Worm (Caenorhabditis elegans) whole organism, L4 larva: ENCODE measurements around the gene tbx-35.
A peak's percentile ranks its signal among the peaks of the same experiment; 100 is the strongest.

Experiments
- F44E2.7 ChIP-seq: fragments of 200-800 bp; sonication (Bioruptor generic); IDR thresholded peaks from 2 replicates; pipeline ENCODE4 v2.1.2; 2022; ENCODE audit warnings: missing genetic modification characterization, missing compliant biosample characterization
- T20F7.1 ChIP-seq: fragments of 200-800 bp; sonication (Bioruptor generic); optimal IDR thresholded peaks from 2 replicates; lab custom pipeline; 2018; ENCODE audit warnings: mild to moderate bottlenecking, missing genetic modification characterization, missing compliant biosample characterization
- Y105C5A.15 ChIP-seq: fragments of 200-800 bp; sonication (Bioruptor generic); IDR thresholded peaks from 2 replicates; pipeline ENCODE4 v1.3.6; 2022; ENCODE audit warnings: missing genetic modification characterization, missing compliant biosample characterization
- Y5F2A.4 ChIP-seq: fragments of 200-800 bp; sonication (Bioruptor generic); optimal IDR thresholded peaks from 2 replicates; lab custom pipeline; 2018; ENCODE audit warnings: mild to moderate bottlenecking, missing genetic modification characterization, missing compliant biosample characterization
- Y75B8A.6 ChIP-seq: fragments of 200-800 bp; sonication (Bioruptor generic); IDR thresholded peaks from 2 replicates; pipeline ENCODE4 v1.3.6; 2022; ENCODE audit warnings: missing genetic modification reagents, missing genetic modification characterization, missing compliant biosample characterization
- ceh-28 ChIP-seq: fragments of 150-350 bp; optimal IDR thresholded peaks from 2 replicates; lab custom pipeline; 2014; ENCODE audit warnings: missing biosample characterization, missing genetic modification reagents, missing genetic modification characterization
- ceh-32 ChIP-seq: sonication (generic microtip); optimal IDR thresholded peaks from 2 replicates; lab custom pipeline; 2016; ENCODE audit warnings: mild to moderate bottlenecking, missing genetic modification characterization, missing compliant biosample characterization; ENCODE audit not compliant: poor library complexity
- cey-2 ChIP-seq: sonication (generic microtip); optimal IDR thresholded peaks from 3 replicates; lab custom pipeline; 2017; ENCODE audit warnings: missing genetic modification characterization, mild to moderate bottlenecking, missing compliant biosample characterization, antibody characterized with exemption, borderline replicate concordance; ENCODE audit not compliant: insufficient read depth
- ctbp-1 ChIP-seq: fragments of 200-800 bp; sonication (Bioruptor generic); IDR thresholded peaks from 2 replicates; pipeline ENCODE4 v1.3.6; 2022; ENCODE audit warnings: missing genetic modification reagents, missing genetic modification characterization, missing compliant biosample characterization
- daf-16 ChIP-seq, 3 experiments: sonication (generic microtip); optimal IDR thresholded peaks; 2 replicates each; lab custom pipeline; 2016 to 2017; ENCODE audit warnings: missing genetic modification characterization in 3 of 3, missing genetic modification reagents in 3 of 3, mild to moderate bottlenecking in 2 of 3, missing compliant biosample characterization in 2 of 3, missing biosample characterization in 1 of 3, moderate library complexity in 1 of 3
- dmd-6 ChIP-seq: fragments of 200-800 bp; sonication (Bioruptor generic); IDR thresholded peaks from 2 replicates; pipeline ENCODE4 v1.3.6; 2022; ENCODE audit warnings: missing genetic modification reagents, missing genetic modification characterization, missing compliant biosample characterization
- duxl-1 ChIP-seq: sonication (generic microtip); optimal IDR thresholded peaks from 2 replicates; lab custom pipeline; 2016; ENCODE audit warnings: mild to moderate bottlenecking, missing genetic modification characterization, moderate library complexity, missing compliant biosample characterization; ENCODE audit not compliant: poor library complexity
- egl-27 ChIP-seq: sonication (generic microtip); optimal IDR thresholded peaks from 3 replicates; lab custom pipeline; 2017; ENCODE audit warnings: missing biosample characterization, missing genetic modification reagents, missing genetic modification characterization
- fkh-10 ChIP-seq: fragments of 150-350 bp; optimal IDR thresholded peaks from 2 replicates; lab custom pipeline; 2014; ENCODE audit warnings: missing biosample characterization, missing genetic modification reagents, missing genetic modification characterization
- hlh-11 ChIP-seq: fragments of 200-800 bp; sonication (Bioruptor generic); optimal IDR thresholded peaks from 2 replicates; lab custom pipeline; 2018; ENCODE audit warnings: mild to moderate bottlenecking, missing genetic modification characterization, missing compliant biosample characterization
- hlh-30 ChIP-seq: sonication (generic microtip); optimal IDR thresholded peaks from 2 replicates; lab custom pipeline; 2017; ENCODE audit warnings: antibody characterized with exemption, mild to moderate bottlenecking, missing genetic modification characterization, missing compliant biosample characterization; ENCODE audit not compliant: insufficient read depth
- hmg-1.1 ChIP-seq: fragments of 200-800 bp; sonication (Bioruptor generic); IDR thresholded peaks from 2 replicates; pipeline ENCODE4 v1.3.6; 2022; ENCODE audit warnings: missing genetic modification reagents, missing genetic modification characterization, missing compliant biosample characterization
- lin-13 ChIP-seq: fragments of 150-350 bp; optimal IDR thresholded peaks from 2 replicates; lab custom pipeline; 2014; ENCODE audit warnings: missing biosample characterization, missing genetic modification reagents, missing genetic modification characterization
- lin-29 ChIP-seq: fragments of 200-800 bp; sonication (Bioruptor generic); IDR thresholded peaks from 2 replicates; pipeline ENCODE4 v1.3.6; 2022; ENCODE audit warnings: missing genetic modification reagents, missing genetic modification characterization, missing compliant biosample characterization
- lin-38 ChIP-seq: fragments of 200-800 bp; sonication (Bioruptor generic); IDR thresholded peaks from 2 replicates; pipeline ENCODE4 v1.3.6; 2022; ENCODE audit warnings: missing genetic modification reagents, missing genetic modification characterization, missing compliant biosample characterization
- lin-39 ChIP-seq: fragments of 150-350 bp; optimal IDR thresholded peaks from 2 replicates; lab custom pipeline; 2014; ENCODE audit warnings: missing biosample characterization, missing genetic modification reagents, missing genetic modification characterization
- lir-3 ChIP-seq: sonication (generic microtip); optimal IDR thresholded peaks from 2 replicates; lab custom pipeline; 2016; ENCODE audit warnings: mild to moderate bottlenecking, missing genetic modification characterization, missing compliant biosample characterization
- madf-5 ChIP-seq, 2 experiments: fragments of 200-800 bp; sonication (Bioruptor generic); IDR thresholded peaks; 2 replicates each; pipeline ENCODE4 v1.3.6; 2022; ENCODE audit warnings: missing compliant biosample characterization in 2 of 2, missing genetic modification characterization in 2 of 2
- madf-9 ChIP-seq: fragments of 200-800 bp; sonication (Bioruptor generic); conservative IDR thresholded peaks from 2 replicates; pipeline ENCODE4 v1.3.6; 2022; ENCODE audit warnings: missing genetic modification reagents, missing genetic modification characterization, missing compliant biosample characterization
- mdl-1 ChIP-seq, 2 experiments: fragments of 150-350 bp in 1 of 2; sonication (generic microtip) in 1 of 2; optimal IDR thresholded peaks; 2 replicates each; lab custom pipeline; 2014 to 2017; ENCODE audit warnings: missing biosample characterization in 2 of 2, missing genetic modification characterization in 2 of 2
- nhr-10 ChIP-seq: fragments of 150-350 bp; optimal IDR thresholded peaks from 2 replicates; lab custom pipeline; 2014; ENCODE audit warnings: missing biosample characterization, missing genetic modification characterization
- nhr-11 ChIP-seq: fragments of 150-350 bp; optimal IDR thresholded peaks from 2 replicates; lab custom pipeline; 2014; ENCODE audit warnings: missing biosample characterization, missing genetic modification characterization
- nhr-28 ChIP-seq: fragments of 150-350 bp; optimal IDR thresholded peaks from 2 replicates; lab custom pipeline; 2014; ENCODE audit warnings: missing biosample characterization, missing genetic modification characterization
- nhr-42 ChIP-seq: fragments of 200-800 bp; sonication (Bioruptor generic); IDR thresholded peaks from 2 replicates; pipeline ENCODE4 v1.3.6; 2022; ENCODE audit warnings: missing genetic modification characterization, missing compliant biosample characterization
- nhr-6 ChIP-seq: fragments of 150-350 bp; optimal IDR thresholded peaks from 2 replicates; lab custom pipeline; 2014; ENCODE audit warnings: missing biosample characterization, missing genetic modification characterization
- nhr-76 ChIP-seq: fragments of 150-350 bp; optimal IDR thresholded peaks from 2 replicates; lab custom pipeline; 2014; ENCODE audit warnings: missing biosample characterization, missing genetic modification characterization
- nhr-77 ChIP-seq: fragments of 150-350 bp; optimal IDR thresholded peaks from 2 replicates; lab custom pipeline; 2014; ENCODE audit warnings: missing biosample characterization, missing genetic modification characterization
- saeg-2 ChIP-seq: fragments of 200-800 bp; sonication (Bioruptor generic); IDR thresholded peaks from 2 replicates; pipeline ENCODE4 v1.3.6; 2022; ENCODE audit warnings: missing genetic modification reagents, missing genetic modification characterization, missing compliant biosample characterization
- sdz-12 ChIP-seq: fragments of 200-800 bp; sonication (Bioruptor generic); optimal IDR thresholded peaks from 2 replicates; lab custom pipeline; 2018; ENCODE audit warnings: mild to moderate bottlenecking, missing genetic modification characterization, missing compliant biosample characterization
- unc-130 ChIP-seq: sonication (generic microtip); optimal IDR thresholded peaks from 2 replicates; lab custom pipeline; 2016; ENCODE audit warnings: missing genetic modification reagents, missing genetic modification characterization, missing compliant biosample characterization
- zip-11 ChIP-seq: fragments of 200-800 bp; sonication (Bioruptor generic); IDR thresholded peaks from 2 replicates; pipeline ENCODE4 v1.3.6; 2022; ENCODE audit warnings: missing genetic modification characterization, missing compliant biosample characterization
- ztf-7 ChIP-seq: fragments of 150-350 bp; optimal IDR thresholded peaks from 2 replicates; lab custom pipeline; 2014; ENCODE audit warnings: missing biosample characterization, missing genetic modification characterization

Gene tbx-35

DNA sequence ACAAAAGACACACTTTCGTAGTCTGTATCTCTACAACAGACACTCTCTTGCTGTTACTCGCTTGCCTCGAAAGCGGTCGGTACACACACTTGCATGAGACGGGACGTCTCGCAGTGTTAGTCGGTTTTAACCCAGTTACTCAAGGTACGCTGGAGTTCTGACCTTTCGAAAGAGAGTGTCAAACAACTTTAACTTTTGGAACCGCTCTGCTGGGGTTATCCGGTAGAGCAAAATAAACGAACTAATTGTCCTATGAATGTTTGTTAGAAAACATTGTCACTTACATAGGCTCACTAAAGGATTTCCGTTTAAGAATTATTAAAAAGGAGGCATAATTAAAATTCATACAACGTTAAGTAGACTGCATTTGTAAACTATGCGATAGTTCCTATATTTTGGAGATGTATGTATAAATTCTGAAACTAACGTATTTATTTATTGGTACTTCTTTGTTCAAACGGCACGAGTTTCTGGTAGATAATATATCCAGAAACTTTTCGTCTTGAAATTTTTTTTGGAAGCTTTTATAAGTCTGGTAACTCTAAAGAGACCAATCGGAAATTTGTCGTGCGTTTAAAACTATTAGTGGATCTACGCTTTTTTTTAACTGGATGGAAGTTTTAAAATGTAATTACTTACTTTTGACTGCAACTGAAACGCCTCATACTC is 18.4 kb upstream of the tbx-35 start (continued):
- TF ChIP-seq hlh-11 (tag; lab: Kevin White, UChicago): peak; percentile 97
- peak; percentile 92 for TF ChIP-seq ztf-7 (tag; lab: Kevin White, UChicago)
- peak; percentile 94 for TF ChIP-seq madf-9 (GFP tag; lab: Robert Waterston, UW)
- peak; percentile 96 for TF ChIP-seq nhr-42 (GFP tag; lab: Robert Waterston, UW)
- TF ChIP-seq hlh-30 (tag; lab: Kevin White, UChicago): peak; percentile 94
- peak; percentile 89 for TF ChIP-seq ceh-32
- TF ChIP-seq cey-2 (tag; lab: Kevin White, UChicago): peak; percentile 92
- TF ChIP-seq nhr-11 (tag; lab: Kevin White, UChicago): peak; percentile 98
- peak; percentile 83 for TF ChIP-seq Y105C5A.15 (GFP tag; lab: Robert Waterston, UW)
- TF ChIP-seq nhr-6: peak; percentile 93
- TF ChIP-seq zip-11: 0 out of 2 replicates have a peak, but pooled peaks have one; percentile 7
- TF ChIP-seq lir-3: peak; percentile 87
- peak; percentile 96 for TF ChIP-seq duxl-1 (tag; lab: Kevin White, UChicago)
- peak; percentile 83 to 90 for TF ChIP-seq daf-16 (GFP tag; optimal IDR thresholded peaks at IDR 0.05; lab: Kevin White, UChicago)
- TF ChIP-seq daf-16 (tag; optimal IDR thresholded peaks at IDR 0.05; lab: Kevin White, UChicago): peak; percentile 94
- peak; percentile 76; the same call in 1 of the 2 replicates for TF ChIP-seq Y75B8A.6 (GFP tag; lab: Robert Waterston, UW)
- peak; percentile 99 for TF ChIP-seq ctbp-1 (GFP tag; lab: Robert Waterston, UW)
- TF ChIP-seq Y5F2A.4: peak; percentile 86
- TF ChIP-seq lin-29: peak; percentile 91
- peak; percentile 92 for TF ChIP-seq T20F7.1
- peak; percentile 33 for TF ChIP-seq ceh-28 (tag; lab: Kevin White, UChicago)
- peak; percentile 98 for TF ChIP-seq dmd-6 (GFP tag; lab: Robert Waterston, UW)
- 0 out of 2 replicates have a peak, but pooled peaks have one; percentile 69 for TF ChIP-seq F44E2.7 (GFP tag; lab: Robert Waterston, UW)
- peak; percentile 66 for TF ChIP-seq lin-39 (tag; lab: Kevin White, UChicago)
- peak; percentile 90 for TF ChIP-seq lin-38 (GFP tag; lab: Robert Waterston, UW)
- no peak for TF ChIP-seq egl-27
- peak; percentile 98 for TF ChIP-seq fkh-10
- peak; percentile 94 for TF ChIP-seq sdz-12 (GFP tag; lab: Kevin White, UChicago)
- TF ChIP-seq, all 104 proteins: peak for 98

DNA sequence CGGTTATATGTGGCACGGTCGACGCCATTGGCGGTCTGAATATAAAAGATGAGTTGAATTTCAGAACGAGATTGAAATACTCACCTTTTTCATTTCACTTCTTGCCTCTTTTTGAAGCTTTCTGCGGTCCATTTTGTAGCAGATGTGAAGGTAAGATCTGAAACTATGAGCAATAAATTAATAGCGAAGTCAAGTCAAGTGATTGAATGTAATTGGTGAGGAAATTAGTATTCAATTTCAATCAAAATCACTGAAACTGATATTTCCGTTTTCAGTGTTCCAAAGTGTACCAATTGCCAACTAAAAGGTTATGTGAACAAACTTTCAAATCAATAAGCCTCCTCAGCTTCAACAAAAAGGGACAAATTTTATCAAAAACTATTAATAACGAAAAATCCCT is 16.5 kb upstream of the tbx-35 start, which contains the start of gene C17C3.24:
TSS of gene C17C3.24 (minus strand) at position 101 of the 400 bp plus-strand sequence.
- TF ChIP-seq duxl-1 (tag; lab: Kevin White, UChicago) (no peak), nhr-76 (tag; lab: Kevin White, UChicago) (no peak), nhr-28 (tag; lab: Kevin White, UChicago) (no peak), nhr-77 (tag; lab: Kevin White, UChicago) (no peak), madf-5 (GFP tag; IDR thresholded peaks at IDR 0.05; lab: Robert Waterston, UW) (no peak), nhr-11 (tag; lab: Kevin White, UChicago) (no peak), unc-130 (GFP tag; lab: Kevin White, UChicago) (no peak), mdl-1 (tag; optimal IDR thresholded peaks at IDR 0.05; lab: Kevin White, UChicago) (no peak), hmg-1.1 (no peak), nhr-10 (tag; lab: Kevin White, UChicago) (no peak), hlh-11 (tag; lab: Kevin White, UChicago) (no peak), saeg-2 (GFP tag; lab: Robert Waterston, UW) (no peak), lin-13 (GFP tag; lab: Kevin White, UChicago) (no peak)
- TF ChIP-seq, all 104 proteins: peak for 0
